Worm (Caenorhabditis elegans) whole organism, midembryonic: ENCODE measurements around the gene jip-1.

ENCODE experiments used
- T22C8.4 ChIP-seq: fragments of 200-800 bp; sonication (Bioruptor generic); IDR thresholded peaks from 2 replicates; pipeline ENCODE4 v1.3.6; 2022; ENCODE audit warnings: missing genetic modification characterization, missing compliant biosample characterization
- cog-1 ChIP-seq: sonication (generic microtip); optimal IDR thresholded peaks from 2 replicates; lab custom pipeline; 2016; ENCODE audit warnings: missing genetic modification characterization, missing compliant biosample characterization
- flt-1 ChIP-seq: fragments of 200-800 bp; sonication (Bioruptor generic); IDR thresholded peaks from 2 replicates; pipeline ENCODE4 v1.3.6; 2022; ENCODE audit warnings: missing genetic modification characterization, missing compliant biosample characterization
- klf-2 ChIP-seq: fragments of 200-800 bp; sonication (Bioruptor generic); conservative IDR thresholded peaks from 2 replicates; pipeline ENCODE4 v1.3.6; 2022; ENCODE audit warnings: missing genetic modification reagents, missing genetic modification characterization, missing compliant biosample characterization
- med-1 ChIP-seq: sonication (generic microtip); optimal IDR thresholded peaks from 2 replicates; lab custom pipeline; 2017; ENCODE audit warnings: missing genetic modification characterization, mild to moderate bottlenecking, missing compliant biosample characterization, antibody characterized with exemption, missing genetic modification reagents; ENCODE audit not compliant: insufficient read depth
- ref-1 ChIP-seq: fragments of 200-800 bp; sonication (Bioruptor generic); conservative IDR thresholded peaks from 2 replicates; pipeline ENCODE4 v1.3.6; 2022; ENCODE audit warnings: missing genetic modification reagents, missing genetic modification characterization, missing compliant biosample characterization
- tab-1 ChIP-seq: fragments of 200-800 bp; sonication (Bioruptor generic); IDR thresholded peaks from 2 replicates; pipeline ENCODE4 v1.3.6; 2022; ENCODE audit warnings: missing genetic modification characterization, missing compliant biosample characterization
- ztf-23 ChIP-seq: fragments of 200-800 bp; sonication (Bioruptor generic); IDR thresholded peaks from 2 replicates; pipeline ENCODE4 v1.3.6; 2022; ENCODE audit warnings: missing genetic modification reagents, missing genetic modification characterization, missing compliant biosample characterization
- ztf-29 ChIP-seq: fragments of 200-800 bp; sonication (Bioruptor generic); IDR thresholded peaks from 2 replicates; pipeline ENCODE4 v1.3.6; 2022; ENCODE audit warnings: missing genetic modification reagents, missing genetic modification characterization, missing compliant biosample characterization

jip-1 gene

DNA sequence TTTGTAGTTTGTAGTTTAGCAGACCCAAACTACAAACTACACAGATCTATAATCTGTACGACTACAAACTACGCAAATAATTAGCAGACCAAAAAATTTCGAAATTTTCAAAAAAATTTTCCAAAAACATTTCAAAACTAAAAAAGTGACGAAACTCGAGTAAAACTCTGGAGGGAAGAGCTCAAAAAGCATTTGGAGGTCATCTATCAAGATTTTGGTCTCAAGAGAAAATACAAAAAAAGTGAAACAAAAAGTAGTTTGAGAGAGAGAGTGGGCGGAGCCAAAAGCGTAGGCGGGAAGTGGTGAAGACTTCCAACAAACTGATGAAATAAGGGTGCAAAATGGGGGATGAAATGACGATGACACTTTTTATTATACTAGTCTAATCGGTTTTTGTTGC is 33.5 kb downstream of the jip-1 start:
- no peak for TF ChIP-seq T22C8.4 (GFP tag; lab: Robert Waterston, UW)
- TF ChIP-seq ztf-23 (GFP tag; lab: Robert Waterston, UW): no peak
- TF ChIP-seq tab-1 (GFP tag; lab: Robert Waterston, UW): no peak
- TF ChIP-seq klf-2: no peak
- no peak for TF ChIP-seq med-1 (GFP tag; lab: Kevin White, UChicago)
- TF ChIP-seq cog-1 (tag; lab: Kevin White, UChicago): no peak
- no peak for TF ChIP-seq ref-1 (GFP tag; lab: Robert Waterston, UW)
- TF ChIP-seq ztf-29 (GFP tag; lab: Robert Waterston, UW): no peak
- TF ChIP-seq flt-1 (GFP tag; lab: Robert Waterston, UW): no peak

DNA sequence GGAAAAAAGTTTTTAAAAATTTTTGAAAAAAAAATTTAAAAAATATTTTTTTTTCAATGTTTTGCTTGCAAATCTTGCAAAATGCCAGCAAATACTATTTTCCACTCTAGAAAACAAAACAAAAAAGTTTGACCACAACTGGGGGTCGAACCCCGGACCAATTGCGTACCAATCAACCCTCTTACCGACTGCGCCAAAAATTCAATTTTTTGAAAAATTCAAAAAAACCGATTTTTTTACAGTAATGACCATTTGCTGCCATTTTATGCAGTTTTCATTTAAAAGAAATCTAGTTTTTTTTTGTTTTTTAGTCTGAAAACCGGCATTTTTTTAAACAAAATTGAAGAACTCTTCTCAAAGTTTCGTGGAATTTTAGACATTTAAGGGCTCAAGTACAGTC is 35.6 kb downstream of the jip-1 start:
- TF ChIP-seq T22C8.4 (GFP tag; lab: Robert Waterston, UW) (no peak), ref-1 (GFP tag; lab: Robert Waterston, UW) (no peak), klf-2 (no peak), cog-1 (tag; lab: Kevin White, UChicago) (no peak), ztf-23 (GFP tag; lab: Robert Waterston, UW) (no peak), flt-1 (GFP tag; lab: Robert Waterston, UW) (no peak), tab-1 (GFP tag; lab: Robert Waterston, UW) (no peak), ztf-29 (GFP tag; lab: Robert Waterston, UW) (no peak)

DNA sequence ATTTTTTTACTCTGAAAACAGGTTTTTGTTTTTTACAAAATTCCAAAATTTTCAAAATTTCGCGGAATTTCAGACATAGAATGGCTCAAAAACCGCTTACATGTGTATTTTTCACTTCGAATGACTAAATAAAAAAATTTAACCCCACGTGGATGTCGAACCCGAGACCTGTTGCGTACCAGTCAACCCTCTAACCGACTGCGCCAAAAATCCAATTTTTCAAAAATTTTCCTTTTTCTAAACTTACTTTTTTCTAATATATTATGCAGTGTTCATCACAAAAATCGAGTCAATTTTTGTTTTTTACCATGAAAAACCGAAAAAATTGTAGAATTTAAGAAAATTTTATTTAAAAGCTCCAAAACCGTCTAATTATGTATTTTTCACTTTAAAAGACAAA is 39.2 kb downstream of the jip-1 start:
- no peak for TF ChIP-seq ref-1 (GFP tag; lab: Robert Waterston, UW)
- TF ChIP-seq ztf-23 (GFP tag; lab: Robert Waterston, UW): no peak
- TF ChIP-seq cog-1 (tag; lab: Kevin White, UChicago): no peak
- TF ChIP-seq klf-2: no peak
- no peak for TF ChIP-seq T22C8.4 (GFP tag; lab: Robert Waterston, UW)
- no peak for TF ChIP-seq ztf-29 (GFP tag; lab: Robert Waterston, UW)
- no peak for TF ChIP-seq med-1 (GFP tag; lab: Kevin White, UChicago)
- no peak for TF ChIP-seq flt-1 (GFP tag; lab: Robert Waterston, UW)
- TF ChIP-seq tab-1 (GFP tag; lab: Robert Waterston, UW): no peak

DNA sequence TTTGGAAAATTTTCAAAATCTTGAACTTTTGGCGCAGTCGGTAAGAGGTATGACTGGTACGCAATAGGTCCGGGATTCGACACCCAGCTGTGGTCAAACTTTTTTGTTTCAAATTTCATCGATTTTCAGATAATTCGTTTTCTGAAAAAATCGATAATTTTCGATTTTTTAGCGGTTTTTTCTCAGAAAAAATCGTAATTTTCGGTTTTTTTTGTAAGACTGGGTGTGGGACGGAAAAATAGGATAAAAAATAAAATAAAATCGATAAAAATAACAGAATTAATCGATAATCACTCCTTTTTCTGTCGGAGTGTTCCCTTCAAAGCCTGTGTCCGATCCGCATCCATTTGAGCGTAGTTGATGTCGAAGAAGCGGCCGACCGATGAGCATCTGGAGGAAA is 42.0 kb downstream of the jip-1 start:
- TF ChIP-seq med-1 (GFP tag; lab: Kevin White, UChicago) (no peak), cog-1 (tag; lab: Kevin White, UChicago) (no peak), flt-1 (GFP tag; lab: Robert Waterston, UW) (no peak), ztf-23 (GFP tag; lab: Robert Waterston, UW) (no peak), ztf-29 (GFP tag; lab: Robert Waterston, UW) (no peak), tab-1 (GFP tag; lab: Robert Waterston, UW) (no peak), T22C8.4 (GFP tag; lab: Robert Waterston, UW) (no peak), ref-1 (GFP tag; lab: Robert Waterston, UW) (no peak)

DNA sequence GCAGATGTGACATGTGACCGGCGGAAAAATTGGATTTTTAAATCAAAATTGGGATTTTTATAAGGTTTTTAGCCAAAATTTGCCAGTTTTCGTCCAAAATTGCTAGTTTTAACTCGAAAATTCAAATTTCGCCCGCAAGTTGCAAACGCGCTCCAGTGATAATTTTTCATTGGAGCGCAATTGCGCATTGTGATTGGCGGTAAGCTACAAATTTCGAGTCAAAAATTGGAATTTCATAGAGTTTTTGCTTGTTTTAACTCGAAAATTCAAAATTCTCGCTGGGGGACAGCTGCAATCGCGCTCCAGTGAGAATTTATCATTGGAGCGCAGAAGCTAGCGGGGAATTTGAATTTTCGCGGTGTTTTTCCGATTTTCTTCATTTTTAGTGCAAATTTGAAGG is 42.5 kb downstream of the jip-1 start:
- TF ChIP-seq flt-1 (GFP tag; lab: Robert Waterston, UW): no peak
- TF ChIP-seq ztf-29 (GFP tag; lab: Robert Waterston, UW): no peak
- TF ChIP-seq ref-1 (GFP tag; lab: Robert Waterston, UW): no peak
- no peak for TF ChIP-seq cog-1 (tag; lab: Kevin White, UChicago)
- TF ChIP-seq tab-1 (GFP tag; lab: Robert Waterston, UW): no peak
- no peak for TF ChIP-seq T22C8.4 (GFP tag; lab: Robert Waterston, UW)
- no peak for TF ChIP-seq klf-2
- no peak for TF ChIP-seq med-1 (GFP tag; lab: Kevin White, UChicago)
- TF ChIP-seq ztf-23 (GFP tag; lab: Robert Waterston, UW): no peak

DNA sequence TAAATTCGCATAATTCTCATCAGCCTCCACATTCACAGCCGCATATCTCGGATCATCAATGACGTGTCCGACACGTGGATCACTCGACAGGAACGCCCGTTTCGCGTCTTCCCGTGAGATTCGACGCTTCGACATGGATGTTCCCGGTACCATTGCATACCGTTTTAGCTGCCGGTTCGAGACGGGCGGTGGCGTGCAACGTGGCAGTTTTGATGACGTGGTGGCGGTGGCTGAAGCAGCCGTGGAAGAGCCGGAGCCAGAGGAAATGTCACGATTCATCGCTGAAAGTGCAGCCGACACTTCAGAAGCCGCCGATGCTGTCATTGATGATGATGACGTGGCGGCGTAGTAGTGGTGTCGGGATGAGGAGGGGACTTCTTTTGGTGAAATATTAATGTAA is 44.7 kb downstream of the jip-1 start:
- TF ChIP-seq klf-2: no peak
- TF ChIP-seq med-1 (GFP tag; lab: Kevin White, UChicago): no peak
- TF ChIP-seq cog-1 (tag; lab: Kevin White, UChicago): no peak
- no peak for TF ChIP-seq ztf-23 (GFP tag; lab: Robert Waterston, UW)
- no peak for TF ChIP-seq ref-1 (GFP tag; lab: Robert Waterston, UW)
- TF ChIP-seq ztf-29 (GFP tag; lab: Robert Waterston, UW): no peak
- TF ChIP-seq tab-1 (GFP tag; lab: Robert Waterston, UW): no peak
- TF ChIP-seq flt-1 (GFP tag; lab: Robert Waterston, UW): no peak
- TF ChIP-seq T22C8.4 (GFP tag; lab: Robert Waterston, UW): no peak

DNA sequence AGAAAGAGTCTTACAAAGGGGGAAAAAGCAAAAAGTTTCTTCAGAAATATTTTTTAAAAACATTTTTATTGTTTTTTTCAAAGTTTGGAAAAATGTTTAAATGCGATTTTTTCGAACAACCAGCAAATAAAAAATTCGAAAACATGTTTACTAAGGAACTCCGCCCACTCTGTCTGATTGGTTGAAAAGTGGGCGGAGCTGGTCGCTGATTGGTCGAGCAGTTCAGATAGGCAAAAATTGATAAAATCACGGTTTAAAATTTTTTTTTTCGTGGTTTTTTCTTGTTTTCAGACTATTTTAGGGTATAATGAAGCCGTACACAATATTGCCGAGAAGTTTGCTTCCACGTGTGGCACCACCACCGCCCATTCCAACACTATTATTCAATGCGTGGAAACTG is 45.3 kb downstream of the jip-1 start:
- TF ChIP-seq ztf-29 (GFP tag; lab: Robert Waterston, UW): no peak
- TF ChIP-seq ref-1 (GFP tag; lab: Robert Waterston, UW): no peak
- TF ChIP-seq ztf-23 (GFP tag; lab: Robert Waterston, UW): no peak
- no peak for TF ChIP-seq T22C8.4 (GFP tag; lab: Robert Waterston, UW)
- no peak for TF ChIP-seq tab-1 (GFP tag; lab: Robert Waterston, UW)
- no peak for TF ChIP-seq med-1 (GFP tag; lab: Kevin White, UChicago)
- TF ChIP-seq flt-1 (GFP tag; lab: Robert Waterston, UW): no peak
- TF ChIP-seq cog-1 (tag; lab: Kevin White, UChicago): no peak
- no peak for TF ChIP-seq klf-2

DNA sequence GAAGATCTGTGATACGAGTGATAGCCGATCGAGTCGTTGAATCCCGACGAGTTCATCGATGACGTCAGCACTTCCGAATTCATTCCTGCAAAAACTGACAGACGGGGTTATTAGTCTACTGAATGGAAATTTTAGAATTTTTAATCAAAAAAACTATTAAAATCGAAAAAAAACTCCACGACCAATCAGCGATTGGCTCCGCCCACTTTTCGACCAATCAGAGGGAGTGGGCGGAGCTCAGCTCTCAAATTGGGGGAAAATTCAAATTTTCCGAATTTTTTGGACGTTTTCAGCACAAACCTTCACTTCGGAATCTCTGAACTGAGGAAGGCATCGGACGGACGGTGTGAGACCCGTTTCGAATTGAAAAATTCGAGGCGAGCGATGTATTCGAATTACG is 46.2 kb downstream of the jip-1 start:
- no peak for TF ChIP-seq tab-1 (GFP tag; lab: Robert Waterston, UW)
- TF ChIP-seq flt-1 (GFP tag; lab: Robert Waterston, UW): no peak
- no peak for TF ChIP-seq cog-1 (tag; lab: Kevin White, UChicago)
- TF ChIP-seq T22C8.4 (GFP tag; lab: Robert Waterston, UW): no peak
- TF ChIP-seq ztf-23 (GFP tag; lab: Robert Waterston, UW): no peak
- no peak for TF ChIP-seq ztf-29 (GFP tag; lab: Robert Waterston, UW)
- TF ChIP-seq ref-1 (GFP tag; lab: Robert Waterston, UW): no peak
- no peak for TF ChIP-seq klf-2
- TF ChIP-seq med-1 (GFP tag; lab: Kevin White, UChicago): no peak

DNA sequence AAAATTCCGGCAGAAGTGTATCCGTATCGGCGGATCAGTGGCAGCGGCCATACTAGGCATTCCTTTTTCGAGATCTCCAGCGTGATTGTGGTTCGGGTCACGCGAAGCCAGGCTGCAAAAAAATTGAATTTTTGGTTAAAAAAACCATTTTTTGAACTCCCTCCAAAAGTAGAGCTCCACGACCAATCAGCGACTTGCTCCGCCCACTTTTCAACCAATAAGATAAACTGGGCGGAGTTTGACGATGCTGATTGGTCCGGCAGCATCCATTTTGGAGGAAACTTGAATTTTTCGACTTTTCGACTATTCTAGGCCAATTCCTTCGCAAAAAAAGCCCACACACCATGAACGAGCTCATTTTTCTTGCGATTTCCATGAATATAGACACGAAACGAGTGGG is 47.7 kb downstream of the jip-1 start:
- TF ChIP-seq ref-1 (GFP tag; lab: Robert Waterston, UW) (no peak), med-1 (GFP tag; lab: Kevin White, UChicago) (no peak), tab-1 (GFP tag; lab: Robert Waterston, UW) (no peak), flt-1 (GFP tag; lab: Robert Waterston, UW) (no peak), ztf-23 (GFP tag; lab: Robert Waterston, UW) (no peak), T22C8.4 (GFP tag; lab: Robert Waterston, UW) (no peak), klf-2 (no peak)
